Fruit fly (Drosophila melanogaster) whole organism, embryonic: Measurements from ENCODE around the gene Gga.

Experiments used
- Abd-B ChIP-seq: fragments of 200-800 bp; sonication (Bioruptor generic); optimal IDR thresholded peaks from 2 replicates; lab custom pipeline; 2018; ENCODE audit warnings: missing biosample characterization, mild to moderate bottlenecking, missing genetic modification characterization, moderate library complexity
- Atf6 ChIP-seq: fragments of 200-800 bp; sonication (Bioruptor generic); IDR thresholded peaks from 2 replicates; pipeline ENCODE4 v1.3.6; 2022; ENCODE audit warnings: missing biosample characterization, missing genetic modification characterization
- Bgb ChIP-seq: fragments of 200-800 bp; sonication (Bioruptor generic); IDR thresholded peaks from 2 replicates; pipeline ENCODE4 v1.3.6; 2022; ENCODE audit warnings: missing biosample characterization, missing genetic modification characterization; ENCODE audit not compliant: partially characterized antibody
- CG13775 ChIP-seq: fragments of 200-800 bp; sonication (Bioruptor generic); optimal IDR thresholded peaks from 3 replicates; lab custom pipeline; 2017; ENCODE audit warnings: missing biosample characterization, mild to moderate bottlenecking, missing genetic modification characterization
- CG13894 ChIP-seq: fragments of 200-800 bp; sonication (Bioruptor generic); optimal IDR thresholded peaks from 3 replicates; lab custom pipeline; 2018; ENCODE audit warnings: missing biosample characterization, mild to moderate bottlenecking, missing genetic modification characterization, moderate library complexity
- CG15073 ChIP-seq: fragments of 200-800 bp; sonication (Bioruptor generic); optimal IDR thresholded peaks from 2 replicates; lab custom pipeline; 2016; ENCODE audit warnings: missing biosample characterization, missing genetic modification characterization
- CG16813 ChIP-seq: fragments of 200-800 bp; sonication (Bioruptor generic); IDR thresholded peaks from 3 replicates; pipeline ENCODE4 v1.3.6; 2022; ENCODE audit warnings: missing biosample characterization, missing genetic modification characterization; ENCODE audit not compliant: partially characterized antibody
- CG2129 ChIP-seq: fragments of 200-800 bp; sonication (Bioruptor generic); IDR thresholded peaks from 2 replicates; pipeline ENCODE4 v1.3.6; 2022; ENCODE audit warnings: missing biosample characterization, missing genetic modification characterization; ENCODE audit not compliant: partially characterized antibody
- CG3847 ChIP-seq: fragments of 200-800 bp; sonication (Bioruptor generic); IDR thresholded peaks from 2 replicates; pipeline ENCODE4 v1.3.6; 2022; ENCODE audit warnings: missing biosample characterization, missing genetic modification characterization
- CG4617 ChIP-seq: fragments of 200-800 bp; sonication (Bioruptor generic); optimal IDR thresholded peaks from 3 replicates; lab custom pipeline; 2016; ENCODE audit warnings: missing biosample characterization, missing genetic modification characterization, borderline replicate concordance
- CG4707 ChIP-seq: fragments of 200-800 bp; sonication (Bioruptor generic); optimal IDR thresholded peaks from 2 replicates; lab custom pipeline; 2018; ENCODE audit warnings: missing biosample characterization, mild to moderate bottlenecking, missing genetic modification characterization, moderate library complexity
- CG6175 ChIP-seq: fragments of 200-800 bp; sonication (Bioruptor generic); IDR thresholded peaks from 3 replicates; pipeline ENCODE4 v1.3.6; 2022; ENCODE audit warnings: missing biosample characterization, missing genetic modification characterization
- CG7963 ChIP-seq: fragments of 200-800 bp; sonication (Bioruptor generic); IDR thresholded peaks from 3 replicates; pipeline ENCODE4 v1.3.6; 2022; ENCODE audit warnings: missing biosample characterization, missing genetic modification characterization; ENCODE audit not compliant: partially characterized antibody
- Camta ChIP-seq: fragments of 200-800 bp; sonication (Bioruptor generic); optimal IDR thresholded peaks from 2 replicates; lab custom pipeline; 2016; ENCODE audit warnings: missing biosample characterization, missing genetic modification characterization
- CoRest ChIP-seq: fragments of 200-800 bp; sonication (Bioruptor generic); optimal IDR thresholded peaks from 3 replicates; lab custom pipeline; 2018; ENCODE audit warnings: missing biosample characterization, mild to moderate bottlenecking, missing genetic modification characterization, moderate library complexity
- Hsf ChIP-seq: fragments of 200-800 bp; sonication (Bioruptor generic); optimal IDR thresholded peaks from 3 replicates; lab custom pipeline; 2016; ENCODE audit warnings: missing biosample characterization, missing genetic modification characterization
- Lhr ChIP-seq: fragments of 200-800 bp; sonication (Bioruptor generic); optimal IDR thresholded peaks from 3 replicates; lab custom pipeline; 2017; ENCODE audit warnings: mild to moderate bottlenecking, missing biosample characterization, missing genetic modification reagents, missing genetic modification characterization
- Med ChIP-seq: fragments of 200-800 bp; sonication (Bioruptor generic); peaks from one replicate; lab custom pipeline; 2016; ENCODE audit warnings: missing biosample characterization, missing genetic modification characterization, mild to moderate bottlenecking, inconsistent platforms, moderate library complexity
- Pdp1 ChIP-seq, 2 experiments: fragments of 200-800 bp; sonication (Bioruptor generic); optimal IDR thresholded peaks; 3 replicates each; lab custom pipeline; 2016; ENCODE audit warnings: missing biosample characterization in 2 of 2, missing genetic modification characterization in 2 of 2, mild to moderate bottlenecking in 1 of 2, moderate library complexity in 1 of 2
- Rfx ChIP-seq: fragments of 200-800 bp; sonication (Bioruptor generic); IDR thresholded peaks from 2 replicates; pipeline ENCODE4 v1.3.6; 2022; ENCODE audit warnings: missing biosample characterization, missing genetic modification characterization
- Scr ChIP-seq: fragments of 200-800 bp; sonication (Bioruptor generic); IDR thresholded peaks from 2 replicates; pipeline ENCODE4 v1.3.6; 2022; ENCODE audit warnings: missing biosample characterization, missing genetic modification characterization; ENCODE audit not compliant: partially characterized antibody
- Side ChIP-seq: fragments of 200-800 bp; sonication (Bioruptor generic); optimal IDR thresholded peaks from 2 replicates; lab custom pipeline; 2016; ENCODE audit warnings: missing biosample characterization, missing genetic modification characterization
- Sin3A ChIP-seq: fragments of >200 bp; optimal IDR thresholded peaks from 2 replicates; lab custom pipeline; 2018
- Six4 ChIP-seq: fragments of 200-800 bp; sonication (Bioruptor generic); optimal IDR thresholded peaks from 2 replicates; lab custom pipeline; 2016; ENCODE audit warnings: missing biosample characterization, missing genetic modification characterization
- abd-A ChIP-seq: fragments of 200-800 bp; sonication (Bioruptor generic); optimal IDR thresholded peaks from 3 replicates; lab custom pipeline; 2019; ENCODE audit warnings: missing biosample characterization, mild to moderate bottlenecking, missing genetic modification characterization, moderate library complexity
- amos ChIP-seq: fragments of 200-800 bp; sonication (Bioruptor generic); IDR thresholded peaks from 2 replicates; pipeline ENCODE4 v1.3.6; 2022; ENCODE audit warnings: missing biosample characterization, missing genetic modification characterization; ENCODE audit not compliant: partially characterized antibody
- ap ChIP-seq: fragments of 200-800 bp; sonication (Bioruptor generic); IDR thresholded peaks from 2 replicates; pipeline ENCODE4 v1.3.6; 2022; ENCODE audit warnings: missing biosample characterization, missing genetic modification characterization
- ara ChIP-seq: fragments of 200-800 bp; sonication (Bioruptor generic); IDR thresholded peaks from 2 replicates; pipeline ENCODE4 v1.3.6; 2022; ENCODE audit warnings: missing biosample characterization, missing genetic modification characterization
- cg ChIP-seq: fragments of 200-800 bp; sonication (Bioruptor generic); optimal IDR thresholded peaks from 3 replicates; lab custom pipeline; 2019; ENCODE audit warnings: missing biosample characterization, mild to moderate bottlenecking, missing genetic modification characterization, moderate library complexity
- chinmo ChIP-seq: fragments of 200-800 bp; sonication (Bioruptor generic); IDR thresholded peaks from 4 replicates; pipeline ENCODE4 v1.3.6; 2022; ENCODE audit warnings: missing biosample characterization, missing genetic modification characterization; ENCODE audit not compliant: partially characterized antibody
- crol ChIP-seq: fragments of 200-800 bp; sonication (Bioruptor generic); IDR thresholded peaks from 2 replicates; pipeline ENCODE4 v1.3.6; 2022; ENCODE audit warnings: missing biosample characterization, missing genetic modification characterization
- fd102C ChIP-seq: fragments of 200-800 bp; sonication (Bioruptor generic); optimal IDR thresholded peaks from 2 replicates; lab custom pipeline; 2018; ENCODE audit warnings: missing biosample characterization, mild to moderate bottlenecking, missing genetic modification characterization, moderate library complexity
- gfzf ChIP-seq: fragments of 200-800 bp; sonication (Bioruptor generic); optimal IDR thresholded peaks from 2 replicates; lab custom pipeline; 2016; ENCODE audit warnings: missing biosample characterization, mild to moderate bottlenecking, missing genetic modification characterization, moderate library complexity
- grau ChIP-seq: fragments of 200-800 bp; optimal IDR thresholded peaks from 3 replicates; lab custom pipeline; 2019; ENCODE audit warnings: missing biosample characterization, mild to moderate bottlenecking, missing genetic modification characterization, moderate library complexity
- grn ChIP-seq: fragments of 200-800 bp; sonication (Bioruptor generic); optimal IDR thresholded peaks from 3 replicates; lab custom pipeline; 2017; ENCODE audit warnings: missing biosample characterization, missing genetic modification characterization
- hb ChIP-seq: fragments of 200-800 bp; sonication (Bioruptor generic); IDR thresholded peaks from 3 replicates; pipeline ENCODE4 v1.3.6; 2022; ENCODE audit warnings: missing biosample characterization, missing genetic modification characterization; ENCODE audit not compliant: partially characterized antibody
- inv ChIP-seq: fragments of 200-800 bp; sonication (Bioruptor generic); IDR thresholded peaks from 2 replicates; pipeline ENCODE4 v1.3.6; 2022; ENCODE audit warnings: missing biosample characterization, missing genetic modification characterization; ENCODE audit not compliant: partially characterized antibody
- knrl ChIP-seq: fragments of 200-800 bp; sonication (Bioruptor generic); IDR thresholded peaks from 3 replicates; pipeline ENCODE4 v1.3.6; 2022; ENCODE audit warnings: missing biosample characterization, missing genetic modification characterization; ENCODE audit not compliant: partially characterized antibody
- luna ChIP-seq: fragments of 200-800 bp; sonication (Bioruptor generic); optimal IDR thresholded peaks from 2 replicates; lab custom pipeline; 2016; ENCODE audit warnings: missing biosample characterization, missing genetic modification characterization
- mld ChIP-seq: fragments of 200-800 bp; sonication (Bioruptor generic); IDR thresholded peaks from 3 replicates; pipeline ENCODE4 v1.3.6; 2022; ENCODE audit warnings: missing biosample characterization, missing genetic modification characterization; ENCODE audit not compliant: partially characterized antibody
- pzg ChIP-seq: fragments of 200-800 bp; sonication (Bioruptor generic); optimal IDR thresholded peaks from 3 replicates; lab custom pipeline; 2018; ENCODE audit warnings: missing biosample characterization, mild to moderate bottlenecking, missing genetic modification characterization, moderate library complexity
- stwl ChIP-seq: fragments of 200-800 bp; sonication (Bioruptor generic); optimal IDR thresholded peaks from 3 replicates; lab custom pipeline; 2018; ENCODE audit warnings: missing biosample characterization, mild to moderate bottlenecking, missing genetic modification characterization, moderate library complexity
- sug ChIP-seq: fragments of 200-800 bp; optimal IDR thresholded peaks from 2 replicates; lab custom pipeline; 2019; ENCODE audit warnings: missing biosample characterization, mild to moderate bottlenecking, missing genetic modification characterization, moderate library complexity
- vnd ChIP-seq: fragments of 200-800 bp; sonication (Bioruptor generic); IDR thresholded peaks from 3 replicates; pipeline ENCODE4 v1.3.6; 2022; ENCODE audit warnings: missing biosample characterization, missing genetic modification characterization; ENCODE audit not compliant: partially characterized antibody
- vvl ChIP-seq: fragments of 200-800 bp; sonication (Bioruptor generic); IDR thresholded peaks from 2 replicates; pipeline ENCODE4 v1.3.6; 2022; ENCODE audit warnings: missing biosample characterization, missing genetic modification characterization
- zen2 ChIP-seq: fragments of 200-800 bp; sonication (Bioruptor generic); IDR thresholded peaks from 3 replicates; pipeline ENCODE4 v1.3.6; 2022; ENCODE audit warnings: missing biosample characterization, missing genetic modification characterization; ENCODE audit not compliant: partially characterized antibody

Gga gene

DNA sequence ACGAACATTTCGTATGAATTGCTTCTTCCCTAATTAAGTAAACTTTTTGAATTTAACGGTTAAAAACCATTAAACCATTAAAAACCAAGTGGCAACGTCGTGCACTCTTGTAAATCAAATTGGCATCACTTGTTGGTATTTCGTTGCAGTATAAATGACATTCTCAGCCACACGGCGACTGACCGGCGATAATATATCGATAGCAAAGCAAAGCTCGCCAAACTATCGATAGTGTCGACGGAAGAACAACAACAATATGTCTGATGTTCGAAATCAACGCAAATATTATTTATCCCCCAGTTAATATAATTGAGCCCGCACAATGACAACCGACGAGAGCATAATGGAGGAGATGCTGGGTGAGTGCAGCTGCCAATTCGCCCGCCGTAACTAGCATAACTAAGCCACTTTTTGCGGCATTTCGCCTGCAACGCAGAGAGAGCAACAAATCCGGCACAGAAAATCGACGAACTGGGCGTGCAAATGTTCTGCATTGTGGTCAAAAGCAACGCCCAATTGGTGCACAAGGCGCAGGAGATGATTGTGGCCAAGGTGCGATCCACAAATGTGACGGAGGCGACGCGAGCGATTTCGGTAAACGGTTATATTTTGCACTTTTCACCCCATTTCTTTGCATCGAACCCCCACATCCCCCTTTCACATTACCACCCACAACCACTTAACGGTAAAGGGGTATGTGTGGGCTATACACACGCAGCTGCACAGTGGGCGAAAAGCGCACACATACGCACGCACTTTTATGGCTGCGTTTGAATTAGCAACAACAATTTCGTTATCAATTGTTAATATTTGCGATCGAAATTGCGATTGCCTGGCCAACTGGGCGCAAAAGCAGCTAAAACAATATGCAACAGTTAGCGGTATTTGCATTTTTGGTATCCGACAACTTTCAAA is at the start of gene Gga (continued):
- TF ChIP-seq ara (GFP tag; lab: Robert Waterston, UW) = peak; percentile 30; the same call in 1 of the 2 replicates
- peak; percentile 86 for TF ChIP-seq zen2 (GFP tag; lab: Robert Waterston, UW)
- TF ChIP-seq Abd-B = peak; percentile 50
- peak; percentile 68 for TF ChIP-seq CG3847
- TF ChIP-seq Lhr (GFP tag; lab: Kevin White, UChicago) = peak; percentile 59
- TF ChIP-seq CG4617 (GFP tag; lab: Kevin White, UChicago) = no peak
- TF ChIP-seq Sin3A (lab: Kevin White, UChicago) = peak; percentile 58
- peak; percentile 88 for TF ChIP-seq crol (GFP tag; lab: Robert Waterston, UW)
- TF ChIP-seq ap = no peak
- peak; percentile 84 for TF ChIP-seq CG16813 (GFP tag; lab: Robert Waterston, UW)
- no peak for TF ChIP-seq luna (GFP tag; lab: Kevin White, UChicago)
- TF ChIP-seq vvl (GFP tag; lab: Robert Waterston, UW) = 0 out of 2 replicates have a peak, but pooled peaks have one; percentile 8
- peak; percentile 95 for TF ChIP-seq chinmo
- TF ChIP-seq cg (GFP tag; lab: Kevin White, UChicago) = peak; percentile 54
- TF ChIP-seq stwl (tag; lab: Kevin White, UChicago) = peak; percentile 75
- peak in 1 of 2 experiments; percentile 3 for TF ChIP-seq Pdp1 (GFP tag; optimal IDR thresholded peaks at IDR 0.05; lab: Kevin White, UChicago)
- peak; percentile 38 for TF ChIP-seq sug (tag; lab: Kevin White, UChicago)
- peak; percentile 48 for TF ChIP-seq gfzf (GFP tag; lab: Kevin White, UChicago)
- TF ChIP-seq CG4707 (GFP tag; lab: Kevin White, UChicago) = peak; percentile 56
- no peak for TF ChIP-seq CG15073 (GFP tag; lab: Kevin White, UChicago)
- TF ChIP-seq knrl (GFP tag; lab: Robert Waterston, UW) = peak; percentile 84
- TF ChIP-seq mld (GFP tag; lab: Robert Waterston, UW) = peak; percentile 77; the same call in 2 of the 3 replicates
- TF ChIP-seq fd102C (GFP tag; lab: Kevin White, UChicago) = no peak
- peak; percentile 17 for TF ChIP-seq Hsf
- no peak for TF ChIP-seq Side
- TF ChIP-seq CG13894 (tag; lab: Kevin White, UChicago) = peak; percentile 10
- TF ChIP-seq Med (GFP tag; lab: Kevin White, UChicago) = peak; percentile 75
- peak; percentile 93 for TF ChIP-seq Bgb (GFP tag; lab: Robert Waterston, UW)
- TF ChIP-seq CG6175 (GFP tag; lab: Robert Waterston, UW) = no peak
- TF ChIP-seq CoRest (tag; lab: Kevin White, UChicago) = peak; percentile 7
- peak; percentile 38 for TF ChIP-seq Rfx (GFP tag; lab: Robert Waterston, UW)
- TF ChIP-seq abd-A = peak; percentile 90
- TF ChIP-seq vnd (GFP tag; lab: Robert Waterston, UW) = peak; percentile 75
- TF ChIP-seq Atf6 (GFP tag; lab: Robert Waterston, UW) = no peak
- TF ChIP-seq CG2129 (GFP tag; lab: Robert Waterston, UW) = peak; percentile 67; the same call in 1 of the 2 replicates
- TF ChIP-seq inv (GFP tag; lab: Robert Waterston, UW) = peak; percentile 81
- peak; percentile 5 for TF ChIP-seq grau
- no peak for TF ChIP-seq Six4 (GFP tag; lab: Kevin White, UChicago)
- TF ChIP-seq hb = peak; percentile 81
- TF ChIP-seq CG7963 (GFP tag; lab: Robert Waterston, UW) = peak; percentile 79
- peak; percentile 85 for TF ChIP-seq Scr (GFP tag; lab: Robert Waterston, UW)
- peak; percentile 93 for TF ChIP-seq pzg (GFP tag; lab: Kevin White, UChicago)
- TF ChIP-seq amos = peak; percentile 93; the same call in 1 of the 2 replicates
- TF ChIP-seq CG13775 (GFP tag; lab: Kevin White, UChicago) = no peak
- TF ChIP-seq grn (GFP tag; lab: Kevin White, UChicago) = peak; percentile 33
- TF ChIP-seq Camta (GFP tag; lab: Kevin White, UChicago) = no peak
